Worm (Caenorhabditis elegans) whole organism, mixed stage, embryonic: ENCODE results near the gene C53B4.3.

ENCODE experiments used
- lsy-2 ChIP-seq: fragments of 150-350 bp; optimal IDR thresholded peaks from 2 replicates; lab custom pipeline; 2014; ENCODE audit warnings: missing biosample characterization, missing genetic modification characterization
- mep-1 ChIP-seq: fragments of 150-350 bp; optimal IDR thresholded peaks from 2 replicates; lab custom pipeline; 2017; ENCODE audit warnings: missing biosample characterization, missing genetic modification reagents, missing genetic modification characterization, inconsistent platforms

ce11 chrIV:8956189-8956588 is 17.3 kb downstream of the C53B4.3 start, which contains the start of gene tpra-1:
- TF ChIP-seq lsy-2 (tag; lab: Kevin White, UChicago) (no peak), mep-1 (no peak)
